Worm (Caenorhabditis elegans): ENCODE data around the gene C01G5.5.

The C01G5.5 gene

ce11 chrIV:6554865-6555264, 30.5 kb downstream of the C01G5.5 start (continued):
- TF ChIP-seq chd-7 (tag; optimal IDR thresholded peaks at IDR 0.05) (no peak), dox-1 (GFP tag; IDR thresholded peaks at IDR 0.05) (no peak), ceh-91 (GFP tag; IDR thresholded peaks at IDR 0.05) (no peak), nhr-179 (tag; optimal IDR thresholded peaks at IDR 0.05) (no peak), ama-1 (optimal IDR thresholded peaks at IDR 0.05) (no peak), ama-1 (GFP tag; optimal IDR thresholded peaks at IDR 0.05) (no peak), F10E7.11 (tag; optimal IDR thresholded peaks at IDR 0.05) (no peak), madf-8 (GFP tag; conservative IDR thresholded peaks at IDR 0.05) (no peak), tbp1 (GFP tag; optimal IDR thresholded peaks at IDR 0.05) (peak; percentile 25), snpc-4 (GFP tag; optimal IDR thresholded peaks at IDR 0.05) (no peak), snpc-4 (tag; optimal IDR thresholded peaks at IDR 0.05) (no peak), egl-44 (GFP tag; IDR thresholded peaks at IDR 0.05) (no peak), repo-1 (tag; optimal IDR thresholded peaks at IDR 0.05) (no peak), fkh-3 (tag; optimal IDR thresholded peaks at IDR 0.05) (no peak), ceh-27 (GFP tag; optimal IDR thresholded peaks at IDR 0.05) (no peak), madf-10 (tag; optimal IDR thresholded peaks at IDR 0.05) (peak; percentile 44), ztf-3 (GFP tag; optimal IDR thresholded peaks at IDR 0.05) (no peak), rpc-1 (optimal IDR thresholded peaks at IDR 0.05) (no peak), rpc-1 (tag; optimal IDR thresholded peaks at IDR 0.05) (no peak), zim-3 (tag; optimal IDR thresholded peaks at IDR 0.05) (no peak), ceh-40 (GFP tag; IDR thresholded peaks at IDR 0.05) (no peak), snpc-1.3 (tag; optimal IDR thresholded peaks at IDR 0.05; ENCODE audit: insufficient read depth) (no peak), hrde-1 (tag; optimal IDR thresholded peaks at IDR 0.05; ENCODE audit: borderline replicate concordance) (no peak), nfya-1 (tag; optimal IDR thresholded peaks at IDR 0.05; ENCODE audit: borderline replicate concordance, insufficient read depth) (no peak), nhr-90 (tag; optimal IDR thresholded peaks at IDR 0.05) (no peak), unc-62 (GFP tag; optimal IDR thresholded peaks at IDR 0.05) (no peak), F22D6.2 (tag; optimal IDR thresholded peaks at IDR 0.05) (no peak), die-1 (tag; optimal IDR thresholded peaks at IDR 0.05) (no peak), sea-2 (GFP tag; IDR thresholded peaks at IDR 0.05) (no peak), attf-5 (GFP tag; optimal IDR thresholded peaks at IDR 0.05) (peak; percentile 1), atf-7 (tag; optimal IDR thresholded peaks at IDR 0.05) (peak; percentile 28), Y79H2A.3 (GFP tag; conservative IDR thresholded peaks at IDR 0.05) (no peak), hmg-1.2 (GFP tag; IDR thresholded peaks at IDR 0.05) (no peak), F49E8.2 (tag; optimal IDR thresholded peaks at IDR 0.05; ENCODE audit: insufficient read depth) (no peak), bed-2 (GFP tag; IDR thresholded peaks at IDR 0.05) (no peak), ZK185.1 (tag; optimal IDR thresholded peaks at IDR 0.05; ENCODE audit: poor library complexity, severe bottlenecking) (no peak), mes-4 (tag; optimal IDR thresholded peaks at IDR 0.05) (no peak), aptf-2 (GFP tag; conservative IDR thresholded peaks at IDR 0.05) (no peak), F39B2.1 (GFP tag; IDR thresholded peaks at IDR 0.05) (no peak), mxl-1 (tag; optimal IDR thresholded peaks at IDR 0.05) (no peak), zfh-2 (GFP tag; conservative IDR thresholded peaks at IDR 0.05) (no peak), pha-4 (tag; optimal IDR thresholded peaks at IDR 0.05) (peak; percentile 12), nhr-80 (tag; optimal IDR thresholded peaks at IDR 0.05) (peak; percentile 96), ceh-58 (GFP tag; IDR thresholded peaks at IDR 0.05) (no peak), C17E4.6 (GFP tag; IDR thresholded peaks at IDR 0.05) (no peak)

All from whole organism, young adult.